Fruit fly (Drosophila melanogaster): ENCODE data around the gene CG10359.

Gene CG10359

DNA sequence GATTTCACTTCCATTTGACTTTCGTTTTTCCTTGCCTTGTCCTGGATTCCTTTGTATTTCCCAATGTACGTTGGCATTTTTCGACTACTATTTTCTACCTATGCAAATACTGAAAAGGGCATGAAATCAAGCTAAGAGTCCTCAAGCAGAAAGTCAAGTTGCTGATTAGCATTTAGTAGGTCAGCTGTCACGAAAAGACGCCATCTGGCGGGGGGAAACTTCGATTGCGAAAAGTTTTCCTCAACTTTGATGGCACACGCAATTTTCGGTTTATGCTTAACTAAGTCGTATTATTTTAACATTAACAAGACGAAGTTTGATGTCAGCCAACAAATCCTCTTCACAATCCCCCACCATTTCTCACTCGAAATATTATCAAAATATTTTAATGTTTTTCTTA lies 15.6 kb upstream of the CG10359 start:
- TF ChIP-seq CG13204 (GFP tag; optimal IDR thresholded peaks at IDR 0.05) (no peak), EcR (GFP tag; optimal IDR thresholded peaks at IDR 0.05) (no peak), rn (GFP tag; IDR thresholded peaks at IDR 0.05) (no peak), D1 (tag; optimal IDR thresholded peaks at IDR 0.05) (no peak), CG8301 (tag; optimal IDR thresholded peaks at IDR 0.05) (no peak), CG32121 (GFP tag; IDR thresholded peaks at IDR 0.05) (no peak), CG10348 (GFP tag; IDR thresholded peaks at IDR 0.05) (no peak), Pif1A (GFP tag; optimal IDR thresholded peaks at IDR 0.05) (no peak)

DNA sequence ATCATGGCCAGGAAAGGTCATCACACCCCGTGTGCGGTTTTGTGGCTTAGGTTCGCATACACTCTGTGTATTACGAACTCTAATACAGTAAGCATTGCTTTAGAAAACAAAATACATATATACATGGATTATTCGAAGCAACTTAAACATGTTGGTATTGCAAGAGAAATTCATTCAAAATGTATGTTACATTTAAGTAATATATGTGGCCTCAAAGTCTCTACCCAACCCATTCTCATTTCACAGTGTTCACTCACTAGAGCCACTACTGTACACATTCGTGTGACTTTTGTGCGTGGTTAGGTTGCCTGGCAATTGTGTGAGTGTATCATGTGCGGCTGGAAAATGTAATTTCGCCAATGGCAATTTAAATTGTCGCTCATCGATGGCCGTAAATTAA lies 5.0 kb upstream of the CG10359 start:
- TF ChIP-seq CG13204 (GFP tag; optimal IDR thresholded peaks at IDR 0.05) (no peak), CG32121 (GFP tag; IDR thresholded peaks at IDR 0.05) (peak; percentile 25; the same call in 1 of the 2 replicates), D1 (tag; optimal IDR thresholded peaks at IDR 0.05) (no peak), CG12605 (GFP tag; IDR thresholded peaks at IDR 0.05) (no peak)

DNA sequence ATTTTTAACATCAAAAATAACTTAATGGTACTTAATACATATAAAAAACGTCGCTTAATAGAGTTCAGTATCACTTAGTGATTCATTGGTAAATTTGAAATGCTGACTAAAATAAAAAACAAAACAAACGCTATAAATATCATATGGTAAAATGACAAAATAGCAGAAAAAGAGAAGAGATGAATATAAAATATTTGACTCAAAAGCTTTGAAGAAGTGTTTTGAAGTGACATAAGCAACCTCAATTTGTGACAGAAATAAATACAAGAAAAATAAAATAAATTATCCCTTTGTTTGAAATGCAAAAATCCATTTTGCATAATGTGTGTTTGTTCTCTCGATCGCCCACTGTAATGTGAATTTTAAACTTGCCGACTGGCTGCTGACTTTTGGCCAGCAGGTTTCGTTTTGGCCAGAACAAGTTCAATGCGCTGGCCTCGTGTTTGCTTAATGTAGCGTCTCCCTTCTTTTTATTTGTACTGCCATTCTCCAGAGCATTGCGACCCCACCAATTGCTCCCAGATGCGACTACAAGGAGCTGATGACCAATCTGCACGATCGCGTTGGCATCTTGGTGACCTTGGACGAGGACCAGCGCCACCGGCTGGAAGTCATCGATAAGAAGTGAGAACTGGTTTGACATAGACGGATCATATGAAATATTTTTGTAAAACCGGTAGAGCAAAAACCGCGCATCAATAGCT lies 742 bp downstream of the CG10359 start:
- peak; percentile 44 for TF ChIP-seq CG8159 (tag; optimal IDR thresholded peaks at IDR 0.05)
- TF ChIP-seq CG10348 (GFP tag; IDR thresholded peaks at IDR 0.05) = no peak
- no peak for TF ChIP-seq Ets98B (GFP tag; IDR thresholded peaks at IDR 0.05)
- TF ChIP-seq EcR (GFP tag; optimal IDR thresholded peaks at IDR 0.05) = peak; percentile 92
- no peak for TF ChIP-seq Pif1B (GFP tag; optimal IDR thresholded peaks at IDR 0.05)
- no peak for TF ChIP-seq CG34367 (tag; optimal IDR thresholded peaks at IDR 0.05)
- no peak for TF ChIP-seq rn (GFP tag; IDR thresholded peaks at IDR 0.05)
- TF ChIP-seq gl (tag; optimal IDR thresholded peaks at IDR 0.05) = no peak
- TF ChIP-seq Pif1A (GFP tag; optimal IDR thresholded peaks at IDR 0.05) = peak; percentile 5
- peak; percentile 31 for TF ChIP-seq CG9948 (tag; optimal IDR thresholded peaks at IDR 0.05)
- TF ChIP-seq CG12605 (GFP tag; IDR thresholded peaks at IDR 0.05) = no peak
- peak; percentile 33 for TF ChIP-seq CG8301 (tag; optimal IDR thresholded peaks at IDR 0.05)
- TF ChIP-seq CG13204 (GFP tag; optimal IDR thresholded peaks at IDR 0.05) = no peak
- TF ChIP-seq D1 (tag; optimal IDR thresholded peaks at IDR 0.05) = peak; percentile 7
- no peak for TF ChIP-seq CG4496 (GFP tag; IDR thresholded peaks at IDR 0.05)
- peak; percentile 56 for TF ChIP-seq CG14655 (GFP tag; optimal IDR thresholded peaks at IDR 0.05)
- TF ChIP-seq CG15710 (tag; optimal IDR thresholded peaks at IDR 0.05) = peak; percentile 20
- TF ChIP-seq CG32121 (GFP tag; IDR thresholded peaks at IDR 0.05) = no peak
- peak; percentile 12 for TF ChIP-seq CG17806 (tag; optimal IDR thresholded peaks at IDR 0.05)
- TF ChIP-seq Snoo (tag; optimal IDR thresholded peaks at IDR 0.05) = peak; percentile 43
- TF ChIP-seq fd96Ca (GFP tag; IDR thresholded peaks at IDR 0.05) = 0 out of 3 replicates have a peak, but pooled peaks have one; percentile 18

DNA sequence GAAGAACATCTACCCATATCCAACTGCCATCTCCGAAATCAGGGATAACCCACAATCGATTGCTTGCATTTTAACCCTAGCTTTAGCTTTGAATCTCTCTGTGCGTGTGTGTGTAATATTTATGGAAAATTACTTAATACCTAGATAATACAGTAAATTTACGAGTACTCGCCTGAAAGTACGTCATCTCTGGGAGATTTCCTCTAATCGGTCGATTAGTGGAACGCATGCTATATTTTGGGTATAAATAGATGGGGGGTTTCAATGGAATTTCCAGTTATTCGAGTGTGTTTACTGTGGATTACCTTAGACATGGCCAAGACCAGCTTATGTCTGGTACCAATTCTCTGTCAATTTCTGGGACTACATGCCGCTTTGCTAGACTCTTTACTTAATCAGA lies 3.1 kb downstream of the CG10359 start, which contains the start of gene CG10357:
TSS of gene CG10357 (plus strand) at position 301 of the 400 bp plus-strand sequence.
- no peak for TF ChIP-seq EcR (GFP tag; optimal IDR thresholded peaks at IDR 0.05)
- no peak for TF ChIP-seq CG12605 (GFP tag; IDR thresholded peaks at IDR 0.05)
- TF ChIP-seq gl (tag; optimal IDR thresholded peaks at IDR 0.05) = no peak
- TF ChIP-seq CG10348 (GFP tag; IDR thresholded peaks at IDR 0.05) = no peak
- no peak for TF ChIP-seq CG34367 (tag; optimal IDR thresholded peaks at IDR 0.05)
- no peak for TF ChIP-seq CG13204 (GFP tag; optimal IDR thresholded peaks at IDR 0.05)
- TF ChIP-seq CG8159 (tag; optimal IDR thresholded peaks at IDR 0.05) = no peak
- no peak for TF ChIP-seq CG17806 (tag; optimal IDR thresholded peaks at IDR 0.05)
- TF ChIP-seq CG4496 (GFP tag; IDR thresholded peaks at IDR 0.05) = no peak
- TF ChIP-seq Pif1B (GFP tag; optimal IDR thresholded peaks at IDR 0.05) = no peak
- no peak for TF ChIP-seq Snoo (tag; optimal IDR thresholded peaks at IDR 0.05)
- TF ChIP-seq CG8301 (tag; optimal IDR thresholded peaks at IDR 0.05) = no peak

DNA sequence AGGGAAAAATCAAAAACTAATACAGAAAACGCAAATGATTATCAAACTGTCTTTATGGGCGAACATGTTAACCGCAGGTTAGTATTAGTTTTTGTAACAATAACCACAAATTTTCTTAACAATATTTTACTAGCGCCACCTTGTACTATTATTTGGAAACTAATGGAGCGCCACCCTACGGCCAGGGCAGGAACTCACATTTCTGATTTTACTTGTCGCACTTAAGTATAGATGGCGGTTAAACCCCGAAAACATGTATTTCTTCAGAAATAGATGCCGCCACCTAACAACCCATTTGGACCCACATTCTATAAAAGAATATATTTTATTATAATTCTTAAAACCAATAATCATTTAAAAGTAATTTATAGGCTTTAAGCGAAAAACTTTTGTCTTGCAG lies 4.4 kb downstream of the CG10359 start:
- TF ChIP-seq rn (GFP tag; IDR thresholded peaks at IDR 0.05) (no peak), Snoo (tag; optimal IDR thresholded peaks at IDR 0.05) (peak; percentile 5), CG15710 (tag; optimal IDR thresholded peaks at IDR 0.05) (peak; percentile 11)

DNA sequence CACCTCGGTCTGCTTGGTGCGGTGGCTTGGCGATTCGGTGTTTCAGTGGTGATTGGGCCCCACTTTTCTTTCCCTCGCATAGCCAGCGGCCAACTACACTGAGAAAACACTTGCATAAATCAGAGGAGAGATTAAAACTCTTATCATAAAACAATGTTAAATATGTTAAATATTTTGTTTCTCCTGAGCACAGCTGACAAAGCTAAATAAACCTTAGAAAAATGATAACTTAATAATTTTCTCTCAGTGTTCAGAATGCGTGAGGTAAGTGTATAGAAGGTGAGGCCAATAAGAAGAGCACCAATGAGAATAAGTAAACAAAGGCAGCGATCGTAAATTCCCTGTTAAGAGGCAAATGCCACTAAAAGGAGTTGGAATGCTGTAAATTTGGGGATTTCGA lies 5.3 kb downstream of the CG10359 start:
- TF ChIP-seq CG4496 (GFP tag; IDR thresholded peaks at IDR 0.05) (peak; percentile 74), EcR (GFP tag; optimal IDR thresholded peaks at IDR 0.05) (peak; percentile 26), fd96Ca (GFP tag; IDR thresholded peaks at IDR 0.05) (peak; percentile 55; the same call in 2 of the 3 replicates), Ets98B (GFP tag; IDR thresholded peaks at IDR 0.05) (peak; percentile 65; the same call in 1 of the 2 replicates), CG14655 (GFP tag; optimal IDR thresholded peaks at IDR 0.05) (peak; percentile 73), CG15710 (tag; optimal IDR thresholded peaks at IDR 0.05) (peak; percentile 86), CG12605 (GFP tag; IDR thresholded peaks at IDR 0.05) (peak; percentile 64), gl (tag; optimal IDR thresholded peaks at IDR 0.05) (peak; percentile 56), CG13204 (GFP tag; optimal IDR thresholded peaks at IDR 0.05) (peak; percentile 59), CG8159 (tag; optimal IDR thresholded peaks at IDR 0.05) (peak; percentile 83), D1 (tag; optimal IDR thresholded peaks at IDR 0.05) (peak; percentile 74), CG34367 (tag; optimal IDR thresholded peaks at IDR 0.05) (peak; percentile 79), CG10348 (GFP tag; IDR thresholded peaks at IDR 0.05) (no peak), CG17806 (tag; optimal IDR thresholded peaks at IDR 0.05) (peak; percentile 80), rn (GFP tag; IDR thresholded peaks at IDR 0.05) (no peak), CG9948 (tag; optimal IDR thresholded peaks at IDR 0.05) (peak; percentile 83), Pif1A (GFP tag; optimal IDR thresholded peaks at IDR 0.05) (peak; percentile 83), Pif1B (GFP tag; optimal IDR thresholded peaks at IDR 0.05) (peak; percentile 82), CG32121 (GFP tag; IDR thresholded peaks at IDR 0.05) (peak; percentile 43), Snoo (tag; optimal IDR thresholded peaks at IDR 0.05) (peak; percentile 62), CG8301 (tag; optimal IDR thresholded peaks at IDR 0.05) (peak; percentile 77)

All from whole organism, pupa.